Fruit fly (Drosophila melanogaster): ENCODE results near the gene CG34263.

Gene CG34263

DNA sequence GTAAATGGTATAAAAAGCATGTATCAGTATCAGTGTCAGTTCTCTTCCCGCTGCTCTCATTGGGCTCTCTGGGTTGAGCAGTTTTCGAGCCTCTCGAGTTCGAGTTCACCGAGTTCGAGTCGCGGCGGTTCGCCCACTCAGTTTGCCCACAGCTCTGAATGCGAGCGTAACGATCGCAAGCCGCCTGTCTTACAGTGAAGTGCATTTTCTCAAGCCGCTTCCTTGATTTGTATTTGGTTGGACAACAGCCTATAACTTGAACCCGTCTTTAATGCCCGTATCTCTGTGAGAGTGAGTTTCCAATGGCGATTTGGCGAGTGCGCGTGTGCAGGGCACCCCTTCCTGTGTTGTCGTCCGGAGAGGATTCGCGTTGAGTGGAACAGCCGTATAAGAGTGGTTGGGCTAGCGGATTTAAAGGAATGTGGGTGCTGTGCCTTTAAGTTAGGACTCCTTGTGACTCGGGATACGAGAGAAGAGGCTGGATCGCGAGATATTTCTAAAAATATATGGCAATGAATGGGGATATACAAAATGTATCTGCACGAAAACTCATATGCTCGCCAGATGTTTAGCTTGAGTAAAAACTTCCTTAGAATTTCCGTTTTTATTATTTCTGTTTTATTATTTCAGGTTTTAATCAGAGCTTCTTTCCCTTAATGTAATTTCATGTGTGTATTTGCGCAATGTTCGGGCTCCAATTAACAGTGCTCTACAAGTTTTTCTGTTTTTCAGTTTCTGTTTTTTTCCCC, 6.0 kb upstream of the CG34263 start:
- peak; percentile 44 for TF ChIP-seq CG17801 (GFP tag; optimal IDR thresholded peaks at IDR 0.05; ENCODE audit: partially characterized antibody)

DNA sequence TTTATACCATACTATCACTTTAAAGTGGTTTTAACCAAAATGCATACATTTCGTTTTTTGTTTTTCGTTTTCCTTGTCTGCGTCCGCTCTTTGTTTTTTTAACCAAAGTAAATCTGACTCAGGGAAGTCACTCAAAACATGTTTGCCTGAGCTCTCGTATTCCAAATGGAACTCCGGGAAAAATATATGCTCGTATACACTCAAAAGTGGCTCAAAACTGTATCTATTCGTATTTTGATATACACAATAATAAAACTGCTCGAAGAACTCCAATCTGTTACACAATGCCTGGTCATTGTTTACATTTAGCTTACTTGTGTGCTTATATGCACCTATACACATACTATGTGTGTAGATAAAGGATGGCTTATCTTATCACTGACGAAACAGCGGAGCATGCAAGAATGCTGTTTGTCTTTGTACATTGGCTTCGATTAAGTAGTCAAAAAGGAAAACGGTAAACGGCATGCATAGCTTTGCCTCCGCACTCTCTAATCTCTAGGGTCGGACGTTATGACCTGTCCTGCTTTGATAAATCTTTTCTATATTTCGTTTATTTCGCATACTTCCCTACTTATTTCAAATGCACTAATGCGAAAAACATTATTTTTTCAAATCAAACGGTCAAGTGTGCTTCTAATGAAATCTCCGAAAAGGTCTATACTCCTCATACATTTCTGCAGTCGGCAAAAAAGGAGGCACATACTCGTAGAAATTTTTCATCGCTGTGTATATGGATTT, 5.2 kb upstream of the CG34263 start, which contains the start of gene miple2:
miple2 (plus strand) TSS at position 441 of the 741 bp plus-strand sequence.
- TF ChIP-seq CG17801 (GFP tag; optimal IDR thresholded peaks at IDR 0.05; ENCODE audit: partially characterized antibody) = no peak

DNA sequence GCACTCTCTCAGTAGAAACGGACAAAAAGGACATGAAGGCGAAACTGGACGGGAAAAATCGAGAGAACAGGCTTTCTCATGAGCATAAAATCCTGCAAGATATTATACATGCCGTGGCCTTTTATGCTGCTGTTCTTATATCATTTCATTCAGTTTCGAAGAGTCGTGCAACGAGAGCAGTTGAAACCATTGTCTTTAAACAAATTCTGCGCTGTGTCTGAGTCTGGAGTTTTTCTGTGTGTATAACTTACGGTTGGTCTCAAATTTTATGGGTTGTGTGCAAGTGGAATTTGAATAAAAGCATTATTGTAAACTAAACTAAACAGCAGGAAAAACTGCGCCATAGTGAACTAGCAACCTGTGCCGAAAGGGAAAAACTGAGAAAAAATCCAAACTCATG, 1.9 kb upstream of the CG34263 start:
- TF ChIP-seq CG17801 (GFP tag; optimal IDR thresholded peaks at IDR 0.05; ENCODE audit: partially characterized antibody) = no peak

DNA sequence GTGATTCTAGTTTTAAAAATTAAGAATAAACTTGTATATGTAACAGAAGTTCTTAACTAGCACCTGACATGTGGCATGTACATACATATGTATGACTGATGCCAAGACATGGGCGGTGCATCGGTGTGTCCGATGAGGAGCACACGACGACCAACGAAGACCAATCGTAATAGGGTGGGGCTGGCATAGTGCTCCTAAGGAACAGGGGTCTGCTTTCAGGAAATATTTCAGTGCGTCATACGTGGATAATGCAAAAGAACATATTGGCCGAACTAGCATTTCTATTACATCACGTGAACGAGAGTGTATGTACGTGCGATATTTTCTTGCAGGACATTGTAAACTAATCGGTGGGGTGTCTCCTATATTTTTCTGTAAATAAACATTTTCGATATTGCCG, 1.4 kb upstream of the CG34263 start, which contains the start of gene miple1:
miple1 (plus strand) TSS at position 217 of the 400 bp plus-strand sequence.
- no peak for TF ChIP-seq CG17801 (GFP tag; optimal IDR thresholded peaks at IDR 0.05; ENCODE audit: partially characterized antibody)

DNA sequence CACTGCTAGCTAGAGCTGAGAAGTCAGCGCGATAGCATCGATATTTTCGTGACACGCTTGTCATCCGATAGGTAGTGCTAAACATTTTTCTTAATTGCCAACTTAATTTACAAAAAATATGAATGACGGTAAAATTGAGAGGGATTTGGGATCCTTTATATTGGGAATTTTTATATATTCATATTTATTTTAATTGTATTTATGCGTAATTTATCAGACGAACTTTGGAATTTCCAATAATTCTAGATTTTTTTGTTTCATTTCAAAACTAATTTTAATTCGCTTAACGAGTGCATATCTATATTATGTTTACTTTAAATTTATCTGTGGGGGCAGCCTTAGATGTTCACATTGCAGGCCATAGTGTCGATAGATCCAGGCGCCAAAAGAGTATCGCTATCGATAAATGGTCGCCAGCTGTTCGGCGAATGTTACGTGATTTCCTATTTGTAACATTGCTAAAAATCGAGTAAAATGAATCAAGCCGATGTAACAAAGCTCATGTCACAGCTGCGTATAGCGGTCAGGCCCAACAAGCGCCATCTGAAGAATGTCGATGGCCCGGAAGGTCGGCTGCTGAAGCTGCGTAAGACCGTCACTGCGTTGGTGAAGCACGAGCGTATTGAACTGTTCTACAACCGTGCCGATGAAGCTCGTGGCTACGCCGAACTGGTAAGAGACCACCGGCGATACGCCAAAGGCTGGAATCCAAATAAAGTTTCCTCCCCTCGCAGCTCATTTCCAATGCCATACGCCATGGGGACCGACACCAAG, 1.1 kb downstream of the CG34263 start, which contains the start of the genes Tudor-SN and mRpL17:
Tudor-SN (minus strand) TSS at position 3 of the 774 bp plus-strand sequence.
mRpL17 (plus strand) TSS at position 402 of the 774 bp plus-strand sequence.
- TF ChIP-seq CG17801 (GFP tag; optimal IDR thresholded peaks at IDR 0.05; ENCODE audit: partially characterized antibody) = no peak

DNA sequence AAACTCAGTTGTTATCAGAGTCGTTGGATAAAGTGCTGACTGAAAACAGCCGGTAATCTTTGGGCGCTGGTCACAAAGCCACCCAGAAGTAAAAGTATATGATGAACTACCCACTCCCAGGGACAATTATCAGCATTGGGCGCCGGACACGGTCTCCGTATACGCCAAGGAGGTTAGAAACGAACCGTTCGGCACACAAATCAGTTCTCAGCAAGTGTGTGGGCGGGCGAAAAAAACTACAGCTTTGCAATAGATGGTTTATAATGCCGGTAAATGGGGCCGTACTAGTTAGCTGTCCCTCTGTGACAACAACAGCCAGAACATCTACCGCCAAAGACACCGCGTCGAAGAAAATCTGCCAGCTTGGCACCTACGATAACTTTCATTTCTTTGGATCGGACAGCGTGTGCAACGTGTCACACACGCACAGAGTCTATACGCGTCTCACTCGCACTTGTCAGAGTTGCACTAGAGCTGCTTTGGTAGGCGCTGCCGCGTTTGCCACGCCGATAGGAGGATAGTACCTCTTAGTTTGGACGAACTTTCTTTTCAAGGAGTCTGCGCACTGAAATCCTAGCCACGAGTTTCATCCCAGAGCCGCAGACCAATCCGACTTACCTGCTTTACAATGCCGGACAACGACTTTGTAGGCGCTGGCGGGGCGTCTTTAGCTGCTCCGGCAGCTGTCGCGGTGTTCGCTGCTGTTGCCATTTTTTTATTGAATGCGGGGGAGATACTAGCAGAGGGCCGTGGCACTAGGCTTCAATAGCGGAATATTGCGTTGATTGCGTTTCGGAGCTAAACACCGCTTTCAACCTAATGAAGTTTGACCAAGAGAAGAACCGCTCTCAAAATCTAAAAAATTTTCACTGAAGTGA, 2.0 kb downstream of the CG34263 start:
- TF ChIP-seq CG17801 (GFP tag; optimal IDR thresholded peaks at IDR 0.05; ENCODE audit: partially characterized antibody) = no peak

DNA sequence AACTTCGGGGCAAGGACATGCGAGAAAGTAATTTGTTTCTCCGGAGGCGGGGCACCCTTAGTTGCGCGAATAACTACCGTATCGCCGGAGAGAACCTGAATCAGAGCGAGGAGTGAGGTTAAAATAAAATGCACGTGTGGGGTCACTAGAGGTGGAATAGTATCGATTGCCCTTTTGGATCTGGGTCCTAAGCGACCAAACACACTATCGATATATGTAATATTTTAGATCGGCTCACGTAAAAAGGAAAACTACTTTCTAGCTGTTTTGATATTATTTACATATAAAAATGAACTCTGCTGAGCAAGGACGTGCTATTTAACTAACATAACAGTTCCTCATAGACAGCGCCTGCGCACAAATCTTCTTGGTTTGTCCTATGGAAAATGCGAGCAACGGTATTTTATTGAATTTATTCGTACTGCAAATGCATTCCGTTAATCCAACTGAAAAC, 3.0 kb downstream of the CG34263 start:
- no peak for TF ChIP-seq CG17801 (GFP tag; optimal IDR thresholded peaks at IDR 0.05; ENCODE audit: partially characterized antibody)

DNA sequence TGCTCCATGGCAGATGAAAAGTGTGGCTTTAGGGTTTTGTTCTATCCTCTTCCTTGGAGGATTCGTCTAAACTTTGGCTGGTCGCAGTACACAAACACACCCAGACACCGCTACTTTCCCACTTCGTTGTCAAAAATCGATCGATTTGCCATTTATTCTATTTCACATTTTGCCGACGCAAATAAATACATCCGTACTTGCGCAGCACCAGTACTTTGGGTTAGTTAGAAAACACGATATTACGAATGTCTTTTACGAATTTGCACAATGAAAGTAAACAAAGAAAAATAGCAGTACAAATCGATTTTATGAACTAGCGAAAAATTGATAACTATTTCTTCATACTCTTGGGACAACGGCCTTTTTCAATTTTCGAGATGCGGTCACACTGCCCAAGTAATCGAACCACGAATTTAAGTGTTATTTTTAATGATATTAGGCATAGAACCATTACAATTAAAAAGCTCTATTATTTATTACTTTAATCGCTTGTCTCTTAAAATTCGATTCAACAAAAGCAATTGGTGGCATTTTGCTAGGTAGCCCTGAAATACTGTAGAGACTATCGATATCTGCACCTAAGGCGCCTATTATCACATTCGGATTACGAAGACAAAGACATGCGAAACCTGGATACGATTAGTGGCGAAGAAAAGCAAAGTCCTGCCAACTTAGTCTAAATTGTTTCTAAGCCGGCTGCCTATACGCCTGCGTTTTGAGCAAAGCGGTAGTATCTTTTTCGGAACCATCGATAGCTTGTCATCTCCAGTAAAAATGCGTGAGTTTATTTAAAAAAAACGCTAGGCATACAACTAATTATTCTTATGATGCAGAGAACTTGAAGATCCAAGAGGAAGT, 7.9 kb downstream of the CG34263 start, which contains the start of the genes DIP2 and wac:
DIP2 (minus strand) TSS at position 337 of the 858 bp plus-strand sequence.
wac (plus strand) TSS at position 559 of the 858 bp plus-strand sequence.
- TF ChIP-seq CG17801 (GFP tag; optimal IDR thresholded peaks at IDR 0.05; ENCODE audit: partially characterized antibody) = peak; percentile 33

DNA sequence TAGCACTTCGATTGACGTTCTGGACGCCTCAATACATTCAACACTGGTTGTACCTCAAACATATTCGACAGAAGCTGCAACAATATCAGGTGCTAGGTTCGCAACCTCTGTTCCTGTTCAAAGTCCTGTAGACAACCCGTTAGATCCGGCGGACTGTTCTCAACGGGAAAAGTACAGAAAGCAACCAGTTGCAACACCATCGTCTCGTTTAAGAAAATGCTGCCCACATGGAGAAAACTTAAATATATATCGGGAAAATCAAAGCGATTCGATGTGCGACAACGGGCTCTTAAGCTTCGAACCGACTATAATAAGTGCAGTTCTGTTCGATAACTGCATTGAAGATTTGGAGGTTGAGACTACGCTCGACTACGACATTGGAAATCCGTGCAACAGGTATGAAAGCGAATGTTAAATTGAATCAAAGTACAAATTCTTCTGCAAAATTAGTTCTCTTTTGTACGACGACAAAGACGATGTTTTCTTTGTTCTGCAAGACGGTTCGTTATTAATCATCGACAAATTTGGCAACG, 17.4 kb downstream of the CG34263 start:
- TF ChIP-seq CG17801 (GFP tag; optimal IDR thresholded peaks at IDR 0.05; ENCODE audit: partially characterized antibody) = no peak

DNA sequence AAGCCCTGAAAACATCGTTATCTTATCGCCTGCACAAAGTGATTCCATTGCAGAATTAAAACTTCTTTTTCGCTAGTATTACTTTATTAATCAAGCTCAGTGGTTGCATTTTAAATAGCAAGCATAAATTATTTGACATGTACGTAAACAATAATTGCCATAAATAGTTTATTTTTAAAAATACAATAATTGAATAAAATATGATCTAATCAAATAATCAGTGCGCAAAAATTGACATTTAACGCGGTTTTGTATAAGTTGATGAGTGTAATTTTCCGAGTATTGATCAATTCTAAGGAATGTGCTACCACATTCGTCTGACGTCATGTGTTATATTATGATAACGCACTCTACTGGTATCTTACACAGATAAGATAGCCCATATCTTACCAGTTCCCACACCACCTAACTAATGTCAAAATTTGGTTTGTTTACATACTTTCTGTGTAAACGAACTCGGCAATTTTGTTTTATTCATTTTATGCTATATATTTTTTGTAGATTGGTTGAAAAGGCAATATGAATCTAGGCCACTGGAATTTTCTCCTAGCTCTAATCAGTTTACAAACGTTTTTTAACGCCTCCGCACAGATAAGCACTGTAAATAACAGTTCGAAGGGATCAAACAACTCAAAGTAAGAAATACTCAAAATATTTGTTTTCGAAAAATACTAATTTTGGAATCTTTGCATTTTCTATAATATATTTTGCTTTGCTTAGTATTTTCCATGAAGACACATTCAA, 18.1 kb downstream of the CG34263 start, which contains the start of gene mthl14:
mthl14 (plus strand) TSS at position 10 of the 744 bp plus-strand sequence.
- TF ChIP-seq CG17801 (GFP tag; optimal IDR thresholded peaks at IDR 0.05; ENCODE audit: partially characterized antibody) = no peak

DNA sequence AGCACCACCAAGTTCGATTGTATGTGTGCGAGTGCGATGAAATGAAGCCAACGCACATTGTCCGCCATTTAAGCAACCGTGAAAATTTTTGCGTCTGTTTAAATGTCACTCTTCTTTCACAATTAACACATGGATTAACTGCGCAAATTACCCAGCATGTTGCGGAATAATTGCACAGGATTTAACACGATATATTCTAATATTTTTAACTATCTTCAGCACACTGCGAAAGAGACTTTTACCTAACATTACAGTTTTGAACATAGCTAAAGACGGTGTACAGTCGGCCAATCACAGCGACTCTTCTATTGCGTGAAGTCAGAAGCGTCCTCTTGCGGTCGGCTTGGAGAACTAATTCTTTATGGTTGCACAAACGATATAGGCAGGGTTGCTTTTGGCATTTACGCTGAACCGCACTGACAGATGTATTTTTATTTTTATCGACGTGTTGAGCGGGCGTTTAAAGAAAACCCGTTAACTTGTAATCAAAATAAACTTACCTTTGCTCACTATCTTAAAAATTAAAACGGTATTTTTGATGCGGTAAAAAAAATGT, 19.0 kb downstream of the CG34263 start:
- TF ChIP-seq CG17801 (GFP tag; optimal IDR thresholded peaks at IDR 0.05; ENCODE audit: partially characterized antibody) = peak; percentile 37

DNA sequence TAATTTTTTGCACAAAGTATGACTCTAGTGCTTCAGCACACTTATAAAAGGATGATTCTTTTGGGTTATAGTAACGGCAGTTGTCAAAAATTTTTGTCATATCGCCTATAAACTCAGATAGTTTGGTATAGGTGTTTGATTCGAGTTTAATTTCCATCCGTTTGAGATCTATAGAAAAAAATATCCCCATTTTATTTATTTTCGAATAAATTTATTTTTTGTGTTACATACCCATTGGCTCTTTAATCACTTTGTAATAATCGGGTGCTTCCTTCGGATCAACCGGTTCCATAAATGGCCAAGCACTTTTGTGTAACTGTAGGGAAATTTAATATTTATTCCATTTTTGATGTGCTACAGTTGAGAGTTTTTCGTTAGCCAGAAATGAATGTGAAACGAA, 31.4 kb downstream of the CG34263 start:
- no peak for TF ChIP-seq CG17801 (GFP tag; optimal IDR thresholded peaks at IDR 0.05; ENCODE audit: partially characterized antibody)

Data from ovary, adult (tissue).